Fruit fly (Drosophila melanogaster): ENCODE measurements around the gene CG11035.

The CG11035 gene

DNA sequence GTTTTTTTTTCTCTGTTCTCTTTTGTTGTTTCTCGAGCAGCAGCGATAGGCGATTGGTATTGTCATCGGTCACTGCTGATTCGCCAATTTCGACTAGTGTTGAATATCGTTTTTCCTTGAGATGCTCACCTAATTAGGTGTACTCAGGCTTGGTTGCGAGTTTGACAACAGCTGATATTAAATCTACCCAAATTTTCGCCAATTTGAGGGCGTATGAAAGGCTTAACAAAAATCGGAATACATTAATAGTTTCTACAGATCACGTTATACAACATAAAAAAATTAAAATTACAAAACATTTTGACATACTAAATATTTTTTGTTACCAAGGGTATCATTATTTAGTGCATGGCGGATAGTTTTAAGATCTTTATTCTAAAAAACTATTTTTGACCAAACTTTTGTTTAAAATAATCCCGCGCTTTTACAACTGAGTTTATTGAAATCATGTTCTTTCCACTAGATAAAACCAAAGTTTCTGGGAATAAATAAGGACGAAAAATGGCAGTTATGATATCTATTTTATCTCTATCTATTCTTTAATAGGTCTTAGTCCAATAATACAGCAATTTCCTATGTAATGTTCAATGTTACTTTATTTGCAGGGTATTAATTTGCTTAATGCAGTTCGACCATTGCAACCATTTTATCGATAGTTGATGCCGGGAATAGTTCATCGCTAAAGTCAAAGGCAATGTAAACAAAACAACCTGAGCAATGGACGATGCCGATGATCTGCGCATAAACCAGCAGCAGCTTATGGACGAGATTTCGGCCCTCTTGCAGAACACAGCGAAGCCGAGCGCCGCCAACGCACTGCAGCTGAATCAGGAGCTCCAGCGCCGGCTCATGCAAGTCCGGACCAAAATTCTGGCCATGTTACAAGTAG lies 19.4 kb downstream of the CG11035 start, which contains the start of the genes CG10435 and Pbp95 (continued):
- TF ChIP-seq CG7786 (GFP tag; optimal IDR thresholded peaks at IDR 0.05) (peak; percentile 2), grn (GFP tag; optimal IDR thresholded peaks at IDR 0.05) (no peak), CG8478 (optimal IDR thresholded peaks at IDR 0.05) (no peak), BtbVII (GFP tag; optimal IDR thresholded peaks at IDR 0.05) (no peak), CoRest (tag; optimal IDR thresholded peaks at IDR 0.05) (no peak), phol (tag; optimal IDR thresholded peaks at IDR 0.05) (peak; percentile 33), Dp (GFP tag; optimal IDR thresholded peaks at IDR 0.05) (no peak), CG11085 (GFP tag; IDR thresholded peaks at IDR 0.05) (peak; percentile 56), CG13287 (GFP tag; IDR thresholded peaks at IDR 0.05; ENCODE audit: partially characterized antibody) (peak; percentile 76), CG11695 (GFP tag; IDR thresholded peaks at IDR 0.05) (peak; percentile 51; the same call in 1 of the 3 replicates)

DNA sequence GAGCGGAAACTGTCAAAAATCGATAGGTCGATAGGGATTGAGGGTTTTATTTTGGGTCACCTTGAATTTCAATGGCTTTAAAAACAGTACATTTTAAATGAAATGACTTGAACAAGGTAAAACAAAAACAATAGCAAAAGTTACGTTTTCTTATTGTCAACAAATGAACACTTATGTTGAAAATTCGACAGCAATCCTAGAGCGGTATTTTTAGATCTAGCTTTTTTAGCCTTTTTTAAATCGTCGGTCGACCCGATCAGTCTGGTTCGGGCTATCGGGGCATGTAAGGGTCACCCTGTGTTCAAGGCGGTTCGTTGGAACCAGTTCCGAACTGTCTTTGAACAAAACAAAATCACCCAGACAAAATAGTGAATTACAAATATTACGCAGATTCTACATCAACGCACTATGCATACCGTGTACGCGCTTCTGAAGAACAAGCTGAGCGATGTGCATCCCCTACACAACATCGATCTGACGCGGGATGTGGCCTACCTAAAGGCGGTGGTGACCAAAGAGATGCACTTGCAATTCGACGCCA lies 23.7 kb downstream of the CG11035 start, which contains the start of the genes CG11052 and CG3223:
CG11052 (minus strand) TSS at position 218 of the 541 bp plus-strand sequence.
CG3223 (plus strand) TSS at position 321 of the 541 bp plus-strand sequence.
- no peak for TF ChIP-seq fd102C (GFP tag; optimal IDR thresholded peaks at IDR 0.05)
- TF ChIP-seq Trl (optimal IDR thresholded peaks at IDR 0.05), result no peak
- TF ChIP-seq Trl (GFP tag; optimal IDR thresholded peaks at IDR 0.05), result no peak
- no peak for TF ChIP-seq Spps (tag; optimal IDR thresholded peaks at IDR 0.05)
- peak; percentile 12; the same call in 1 of the 2 replicates for TF ChIP-seq inv (GFP tag; IDR thresholded peaks at IDR 0.05; ENCODE audit: partially characterized antibody)
- no peak for TF ChIP-seq Opbp (GFP tag; IDR thresholded peaks at IDR 0.05; ENCODE audit: partially characterized antibody)
- TF ChIP-seq zfh1 (GFP tag; IDR thresholded peaks at IDR 0.05), result 0 out of 3 replicates have a peak, but pooled peaks have one; percentile 27
- TF ChIP-seq CG14014 (GFP tag; IDR thresholded peaks at IDR 0.05), result no peak; the same call in 1 of the 2 replicates
- TF ChIP-seq sob (GFP tag; IDR thresholded peaks at IDR 0.05), result no peak
- no peak for TF ChIP-seq al (GFP tag; IDR thresholded peaks at IDR 0.05)
- TF ChIP-seq Hey (tag; optimal IDR thresholded peaks at IDR 0.05), result no peak
- TF ChIP-seq tap (tag; optimal IDR thresholded peaks at IDR 0.05), result no peak
- peak; percentile 21 for TF ChIP-seq nmo (GFP tag; optimal IDR thresholded peaks at IDR 0.05)
- TF ChIP-seq CG12391 (tag; optimal IDR thresholded peaks at IDR 0.05), result peak; percentile 36
- TF ChIP-seq CG43689 (GFP tag; IDR thresholded peaks at IDR 0.05), result no peak
- no peak for TF ChIP-seq CG31388 (GFP tag; optimal IDR thresholded peaks at IDR 0.05)
- TF ChIP-seq CG34422 (GFP tag; IDR thresholded peaks at IDR 0.05), result no peak
- no peak for TF ChIP-seq CG33213 (GFP tag; optimal IDR thresholded peaks at IDR 0.05)
- TF ChIP-seq Sin3A (optimal IDR thresholded peaks at IDR 0.05), result peak; percentile 54
- TF ChIP-seq MBD-R2 (GFP tag; IDR thresholded peaks at IDR 0.05), result peak; percentile 81
- no peak for TF ChIP-seq Rx (GFP tag; IDR thresholded peaks at IDR 0.05)
- no peak for TF ChIP-seq CG2129 (GFP tag; IDR thresholded peaks at IDR 0.05; ENCODE audit: partially characterized antibody)
- peak in 1 of 2 experiments; percentile 9 for TF ChIP-seq crp (GFP tag; optimal IDR thresholded peaks at IDR 0.05)
- TF ChIP-seq cwo (GFP tag; optimal IDR thresholded peaks at IDR 0.05), result no peak
- TF ChIP-seq twi (tag; optimal IDR thresholded peaks at IDR 0.05), result no peak
- no peak for TF ChIP-seq CG8944 (GFP tag; optimal IDR thresholded peaks at IDR 0.05)
- no peak for TF ChIP-seq Sox102F (GFP tag; optimal IDR thresholded peaks at IDR 0.05)
- TF ChIP-seq onecut (GFP tag; IDR thresholded peaks at IDR 0.05), result peak; percentile 52
- TF ChIP-seq pum (GFP tag; optimal IDR thresholded peaks at IDR 0.05), result no peak
- TF ChIP-seq CG12155 (GFP tag; optimal IDR thresholded peaks at IDR 0.05), result peak; percentile 4
- no peak for TF ChIP-seq CG14965 (GFP tag; optimal IDR thresholded peaks at IDR 0.05; ENCODE audit: borderline replicate concordance)
- no peak for TF ChIP-seq CG6654 (GFP tag; optimal IDR thresholded peaks at IDR 0.05)
- TF ChIP-seq Poxn (GFP tag; IDR thresholded peaks at IDR 0.05), result no peak
- no peak for TF ChIP-seq CG14441 (GFP tag; IDR thresholded peaks at IDR 0.05)
- peak; percentile 31 for TF ChIP-seq zfh2 (GFP tag; optimal IDR thresholded peaks at IDR 0.05)
- TF ChIP-seq tx (GFP tag; optimal IDR thresholded peaks at IDR 0.05), result no peak
- no peak for TF ChIP-seq ATbp (GFP tag; optimal IDR thresholded peaks at IDR 0.05)
- TF ChIP-seq odd (GFP tag; optimal IDR thresholded peaks at IDR 0.05), result no peak
